Worm (Caenorhabditis elegans) whole organism, late embryonic: Measurements from ENCODE around the gene rcq-5.
A peak's percentile ranks its signal among the peaks of the same experiment; 100 is the strongest.

Experiments
- C08G9.2 ChIP-seq: sonication (generic microtip); optimal IDR thresholded peaks from 2 replicates; lab custom pipeline; 2016; ENCODE audit warnings: mild to moderate bottlenecking, missing genetic modification characterization, moderate library complexity, missing compliant biosample characterization
- F13H6.1 ChIP-seq: sonication (generic microtip); optimal IDR thresholded peaks from 2 replicates; lab custom pipeline; 2016; ENCODE audit warnings: missing genetic modification characterization, missing compliant biosample characterization
- K02D7.2 ChIP-seq: sonication (generic microtip); optimal IDR thresholded peaks from 2 replicates; lab custom pipeline; 2017; ENCODE audit warnings: mild to moderate bottlenecking, missing genetic modification characterization, missing compliant biosample characterization
- K09A11.1 ChIP-seq: sonication (generic microtip); optimal IDR thresholded peaks from 2 replicates; lab custom pipeline; 2017; ENCODE audit warnings: antibody characterized with exemption, mild to moderate bottlenecking, missing genetic modification characterization, missing compliant biosample characterization; ENCODE audit not compliant: insufficient read depth
- ahr-1 ChIP-seq: sonication (generic microtip); optimal IDR thresholded peaks from 2 replicates; lab custom pipeline; 2016; ENCODE audit warnings: missing genetic modification characterization, missing compliant biosample characterization
- ceh-14 ChIP-seq: sonication (generic microtip); optimal IDR thresholded peaks from 2 replicates; lab custom pipeline; 2016; ENCODE audit warnings: missing genotype, missing genetic modification characterization, missing compliant biosample characterization
- ceh-18 ChIP-seq: sonication (generic microtip); optimal IDR thresholded peaks from 2 replicates; lab custom pipeline; 2016; ENCODE audit warnings: missing genetic modification characterization, missing compliant biosample characterization
- ceh-30 ChIP-seq: fragments of 150-350 bp; optimal IDR thresholded peaks from 2 replicates; lab custom pipeline; 2014; ENCODE audit warnings: missing biosample characterization, missing genetic modification characterization
- ceh-31 ChIP-seq: sonication (generic microtip); optimal IDR thresholded peaks from 2 replicates; lab custom pipeline; 2016; ENCODE audit warnings: missing genetic modification characterization, missing compliant biosample characterization
- ceh-34 ChIP-seq: sonication (generic microtip); optimal IDR thresholded peaks from 2 replicates; lab custom pipeline; 2016; ENCODE audit warnings: mild to moderate bottlenecking, missing genetic modification characterization, missing compliant biosample characterization
- ceh-45 ChIP-seq: fragments of 200-800 bp; sonication (Bioruptor generic); IDR thresholded peaks from 2 replicates; pipeline ENCODE4 v1.3.6; 2022; ENCODE audit warnings: missing genetic modification reagents, missing genetic modification characterization, missing compliant biosample characterization
- ceh-48 ChIP-seq: sonication (generic microtip); optimal IDR thresholded peaks from 2 replicates; lab custom pipeline; 2016; ENCODE audit warnings: missing genetic modification characterization, inconsistent platforms, missing compliant biosample characterization
- dmd-4 ChIP-seq: sonication (generic microtip); optimal IDR thresholded peaks from 2 replicates; lab custom pipeline; 2016; ENCODE audit warnings: borderline replicate concordance, missing genetic modification characterization, missing compliant biosample characterization
- elt-2 ChIP-seq: sonication (generic microtip); optimal IDR thresholded peaks from 2 replicates; lab custom pipeline; 2016; ENCODE audit warnings: missing genetic modification reagents, missing genetic modification characterization, missing compliant biosample characterization
- eyg-1 ChIP-seq: sonication (generic microtip); optimal IDR thresholded peaks from 2 replicates; lab custom pipeline; 2016; ENCODE audit warnings: missing genotype, missing genetic modification characterization, missing compliant biosample characterization
- fax-1 ChIP-seq: sonication (generic microtip); optimal IDR thresholded peaks from 2 replicates; lab custom pipeline; 2016; ENCODE audit warnings: missing genotype, missing genetic modification characterization, missing compliant biosample characterization
- fkh-10 ChIP-seq: fragments of 150-350 bp; optimal IDR thresholded peaks from 2 replicates; lab custom pipeline; 2014; ENCODE audit warnings: missing biosample characterization, missing genetic modification reagents, missing genetic modification characterization
- hlh-15 ChIP-seq: sonication (generic microtip); optimal IDR thresholded peaks from 2 replicates; lab custom pipeline; 2016; ENCODE audit warnings: missing genetic modification characterization, missing compliant biosample characterization
- hlh-30 ChIP-seq: sonication (generic microtip); optimal IDR thresholded peaks from 2 replicates; lab custom pipeline; 2017; ENCODE audit warnings: antibody characterized with exemption, missing genetic modification characterization, missing compliant biosample characterization; ENCODE audit not compliant: insufficient read depth
- madf-2 ChIP-seq: sonication (generic microtip); optimal IDR thresholded peaks from 2 replicates; lab custom pipeline; 2017; ENCODE audit warnings: missing genetic modification characterization, missing compliant biosample characterization
- nfya-1 ChIP-seq: sonication (generic microtip); optimal IDR thresholded peaks from 2 replicates; lab custom pipeline; 2017; ENCODE audit warnings: missing genetic modification characterization, mild to moderate bottlenecking, missing compliant biosample characterization, antibody characterized with exemption, moderate library complexity
- nhr-11 ChIP-seq: fragments of 150-350 bp; optimal IDR thresholded peaks from 2 replicates; lab custom pipeline; 2014; ENCODE audit warnings: missing biosample characterization, missing genetic modification characterization
- pax-1 ChIP-seq: fragments of 150-350 bp; optimal IDR thresholded peaks from 2 replicates; lab custom pipeline; 2014; ENCODE audit warnings: missing biosample characterization, missing genetic modification characterization
- pha-2 ChIP-seq: sonication (generic microtip); optimal IDR thresholded peaks from 2 replicates; lab custom pipeline; 2017; ENCODE audit warnings: mild to moderate bottlenecking, missing genetic modification characterization, missing compliant biosample characterization
- pha-4 ChIP-seq: fragments of 150-350 bp; optimal IDR thresholded peaks from 2 replicates; lab custom pipeline; 2018; ENCODE audit warnings: missing biosample characterization, missing genetic modification reagents, missing genetic modification characterization
- pqm-1 ChIP-seq: sonication (generic microtip); optimal IDR thresholded peaks from 2 replicates; lab custom pipeline; 2016; ENCODE audit warnings: missing genetic modification characterization, missing compliant biosample characterization
- pros-1 ChIP-seq: fragments of 150-350 bp; optimal IDR thresholded peaks from 2 replicates; lab custom pipeline; 2014; ENCODE audit warnings: missing biosample characterization, missing genetic modification reagents, missing genetic modification characterization
- rnt-1 ChIP-seq: sonication (generic microtip); optimal IDR thresholded peaks from 2 replicates; lab custom pipeline; 2016; ENCODE audit warnings: missing genetic modification characterization, missing compliant biosample characterization
- sdc-2 ChIP-seq: sonication (generic microtip); optimal IDR thresholded peaks from 2 replicates; lab custom pipeline; 2016; ENCODE audit warnings: missing genotype, missing genetic modification characterization, missing compliant biosample characterization
- tbx-2 ChIP-seq: sonication (generic microtip); optimal IDR thresholded peaks from 2 replicates; lab custom pipeline; 2016; ENCODE audit warnings: missing genetic modification characterization, missing compliant biosample characterization
- tbx-7 ChIP-seq: sonication (generic microtip); optimal IDR thresholded peaks from 2 replicates; lab custom pipeline; 2016; ENCODE audit warnings: missing genotype, missing genetic modification characterization, missing compliant biosample characterization
- unc-3 ChIP-seq, 2 experiments: fragments of 200-800 bp in 1 of 2; sonication (Bioruptor generic) in 1 of 2; sonication (generic microtip) in 1 of 2; conservative IDR thresholded peaks in 1 of 2; optimal IDR thresholded peaks in 1 of 2; 2 replicates each; pipeline versions ENCODE4 v1.3.6 to Lab custom; 2016 to 2022; ENCODE audit warnings: missing compliant biosample characterization in 2 of 2, missing genetic modification characterization in 2 of 2, missing genetic modification reagents in 1 of 2
- unc-42 ChIP-seq: sonication (generic microtip); optimal IDR thresholded peaks from 2 replicates; lab custom pipeline; 2016; ENCODE audit warnings: missing genotype, missing genetic modification characterization, missing compliant biosample characterization
- unc-55 ChIP-seq: sonication (generic microtip); optimal IDR thresholded peaks from 2 replicates; lab custom pipeline; 2017; ENCODE audit warnings: missing biosample characterization, missing genetic modification reagents, missing genetic modification characterization

Gene rcq-5

DNA sequence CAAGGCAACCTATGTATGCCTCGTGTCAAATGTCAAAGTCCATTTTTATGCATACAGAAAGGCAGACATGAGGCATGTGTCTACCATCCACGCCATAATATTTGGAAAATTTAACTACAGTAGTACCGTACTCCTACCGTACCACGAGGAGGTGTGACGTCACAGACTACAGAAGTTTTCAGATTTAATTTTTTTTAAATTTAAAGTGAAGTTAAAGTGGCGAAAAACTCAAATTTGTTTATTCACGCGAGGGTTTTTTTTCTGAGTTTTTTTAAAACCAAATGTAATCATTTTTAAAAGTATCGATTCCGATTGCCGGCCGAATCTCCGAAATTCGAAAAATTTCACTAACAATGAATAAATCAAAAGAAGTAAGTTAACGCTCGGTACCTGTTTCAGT, 33.0 kb upstream of the rcq-5 start, which contains the start of gene C03C10.2:
TSS of gene C03C10.2 (plus strand) at position 301 of the 400 bp plus-strand sequence.
- TF ChIP-seq pax-1 (tag; lab: Kevin White, UChicago) (no peak), tbx-2 (tag; lab: Kevin White, UChicago) (no peak), ahr-1 (tag; lab: Kevin White, UChicago) (no peak), ceh-45 (GFP tag; lab: Robert Waterston, UW) (no peak), elt-2 (tag; lab: Kevin White, UChicago) (no peak), unc-3 (GFP tag; conservative IDR thresholded peaks at IDR 0.05; lab: Robert Waterston, UW) (no peak), unc-3 (tag; optimal IDR thresholded peaks at IDR 0.05; lab: Kevin White, UChicago) (no peak), pqm-1 (tag; lab: Kevin White, UChicago) (no peak), eyg-1 (tag; lab: Kevin White, UChicago) (no peak), K02D7.2 (tag; lab: Kevin White, UChicago) (no peak), nhr-11 (tag; lab: Kevin White, UChicago) (no peak), ceh-30 (tag; lab: Kevin White, UChicago) (no peak), fkh-10 (GFP tag; lab: Kevin White, UChicago) (no peak), fax-1 (tag; lab: Kevin White, UChicago) (no peak), pha-2 (tag; lab: Kevin White, UChicago) (no peak), pha-4 (no peak), ceh-14 (tag; lab: Kevin White, UChicago) (no peak), sdc-2 (tag; lab: Kevin White, UChicago) (no peak), K09A11.1 (no peak), tbx-7 (no peak)

DNA sequence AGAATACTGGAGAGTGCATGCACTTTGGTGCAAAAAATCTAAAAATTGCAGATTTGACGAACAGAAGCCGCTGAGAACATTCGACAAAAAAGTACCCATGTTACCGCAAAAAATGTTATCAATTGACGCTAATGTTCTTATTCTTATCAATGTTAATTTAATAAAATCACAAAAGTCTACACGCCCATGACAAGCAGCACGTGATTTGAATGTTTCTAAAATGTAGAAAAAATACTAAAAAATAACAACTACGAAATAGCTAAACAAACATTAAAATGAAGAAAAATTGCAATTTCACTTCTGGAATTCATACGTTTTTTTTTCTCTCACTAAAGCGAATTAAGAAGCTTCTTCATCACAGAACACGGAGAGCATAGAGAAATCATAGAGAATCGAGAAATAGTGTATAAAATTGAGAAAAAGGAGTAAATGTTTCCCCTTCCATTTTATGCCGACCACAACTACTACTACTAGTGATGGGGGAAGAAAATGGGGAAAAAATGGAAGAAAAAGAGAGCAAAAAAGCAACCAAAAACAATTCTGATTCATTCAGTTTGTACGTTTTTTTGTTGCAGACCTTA, 30.7 kb upstream of the rcq-5 start:
- peak; percentile 50 for TF ChIP-seq unc-42 (tag; lab: Kevin White, UChicago)
- TF ChIP-seq pros-1 (tag; lab: Kevin White, UChicago) = no peak
- TF ChIP-seq ceh-48 (tag; lab: Kevin White, UChicago) = no peak
- peak; percentile 19 for TF ChIP-seq tbx-2 (tag; lab: Kevin White, UChicago)

DNA sequence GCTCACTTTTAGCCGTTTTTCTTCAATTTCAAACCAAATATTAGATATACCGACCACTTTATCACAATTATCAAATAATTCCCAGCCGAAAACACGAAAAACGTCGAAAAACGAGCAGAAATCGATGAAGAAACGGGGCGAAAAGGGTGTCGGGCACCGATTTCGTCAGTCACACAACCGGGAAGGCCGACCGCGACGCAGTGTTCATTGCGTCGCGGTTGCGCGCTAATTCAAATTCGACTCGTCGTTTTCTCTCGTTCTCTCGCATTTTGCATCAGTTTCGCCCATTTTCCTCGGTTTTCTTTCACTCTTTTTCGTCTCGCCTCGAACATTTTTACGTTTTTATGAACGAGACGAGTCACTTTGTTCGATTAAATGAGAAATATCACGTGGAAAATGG, 29.8 kb upstream of the rcq-5 start:
- TF ChIP-seq hlh-30 (tag; lab: Kevin White, UChicago) (peak; percentile 27), ceh-48 (tag; lab: Kevin White, UChicago) (peak; percentile 69), ceh-34 (peak; percentile 34), fkh-10 (GFP tag; lab: Kevin White, UChicago) (no peak), unc-55 (GFP tag; lab: Kevin White, UChicago) (no peak), madf-2 (peak; percentile 10), ceh-31 (tag; lab: Kevin White, UChicago) (peak; percentile 72), pros-1 (tag; lab: Kevin White, UChicago) (peak; percentile 35), pha-4 (no peak), unc-42 (tag; lab: Kevin White, UChicago) (peak; percentile 55), hlh-15 (tag; lab: Kevin White, UChicago) (no peak), nfya-1 (peak; percentile 63), tbx-2 (tag; lab: Kevin White, UChicago) (peak; percentile 57), C08G9.2 (tag; lab: Kevin White, UChicago) (no peak), eyg-1 (tag; lab: Kevin White, UChicago) (peak; percentile 7), ceh-18 (peak; percentile 19), rnt-1 (tag; lab: Kevin White, UChicago) (peak; percentile 51)

DNA sequence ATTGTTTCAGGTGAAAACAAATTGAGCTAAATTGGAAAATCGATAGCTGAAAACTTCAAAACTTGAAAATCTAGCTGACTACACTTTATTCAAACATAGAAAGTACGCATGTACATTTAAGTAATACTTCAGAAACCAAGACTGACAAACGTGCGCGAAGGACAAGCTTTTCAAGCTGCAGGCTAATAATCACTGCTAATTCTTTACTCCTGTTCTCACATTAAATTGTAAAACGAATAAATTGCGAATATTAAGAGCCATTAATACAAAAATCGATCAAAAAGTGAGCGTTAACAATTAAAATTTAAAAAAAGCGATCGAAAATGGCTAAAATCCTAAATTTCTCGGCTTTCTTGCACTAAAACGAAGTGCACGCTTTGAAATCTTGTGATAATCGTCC, 29.3 kb upstream of the rcq-5 start:
- TF ChIP-seq pha-2 (tag; lab: Kevin White, UChicago) = no peak
- no peak for TF ChIP-seq unc-55 (GFP tag; lab: Kevin White, UChicago)
- TF ChIP-seq pax-1 (tag; lab: Kevin White, UChicago) = no peak

DNA sequence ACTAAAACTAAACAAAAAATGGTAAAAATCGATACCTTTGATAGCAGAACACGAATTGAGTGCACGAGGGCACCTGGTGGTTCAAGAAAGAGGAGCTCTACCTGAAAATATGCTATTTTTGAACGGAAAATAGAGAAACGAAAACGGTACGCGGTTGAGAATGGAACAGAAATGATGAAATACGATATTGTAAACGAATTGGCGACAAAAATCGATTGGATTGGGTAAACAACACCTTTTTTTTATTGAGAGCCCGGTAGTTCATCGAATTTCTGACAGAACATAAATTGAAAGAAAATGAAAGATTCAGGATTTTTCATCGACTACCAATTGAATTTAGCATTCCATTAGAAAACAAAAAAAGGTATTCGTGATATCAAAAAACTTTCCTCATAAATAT, 28.8 kb upstream of the rcq-5 start, which contains the start of gene kin-19:
TSS of gene kin-19 (minus strand) at position 101 of the 400 bp plus-strand sequence.
- TF ChIP-seq dmd-4 (tag; lab: Kevin White, UChicago) (no peak), elt-2 (tag; lab: Kevin White, UChicago) (no peak), F13H6.1 (tag; lab: Kevin White, UChicago) (no peak), pax-1 (tag; lab: Kevin White, UChicago) (no peak)
